Fruit fly (Drosophila melanogaster) whole organism, embryonic: ENCODE results near the gene CG5966.

Source experiments
- CG5180 ChIP-seq: fragments of 200-800 bp; sonication (Bioruptor generic); optimal IDR thresholded peaks from 3 replicates; lab custom pipeline; 2017; ENCODE audit warnings: missing biosample characterization, missing genetic modification characterization, mild to moderate bottlenecking, moderate library complexity, missing genetic modification reagents
- CG7928 ChIP-seq: fragments of 200-800 bp; sonication (Bioruptor generic); optimal IDR thresholded peaks from 2 replicates; lab custom pipeline; 2017; ENCODE audit warnings: missing biosample characterization, mild to moderate bottlenecking, missing genetic modification characterization
- D19A ChIP-seq: fragments of 200-800 bp; optimal IDR thresholded peaks from 3 replicates; lab custom pipeline; 2019; ENCODE audit warnings: missing biosample characterization, mild to moderate bottlenecking, missing genetic modification characterization, moderate library complexity
- salm ChIP-seq: fragments of 200-800 bp; sonication (Bioruptor generic); optimal IDR thresholded peaks from 2 replicates; lab custom pipeline; 2018; ENCODE audit warnings: missing biosample characterization, mild to moderate bottlenecking, missing genetic modification characterization
- tin ChIP-seq: fragments of 200-800 bp; sonication (Bioruptor generic); optimal IDR thresholded peaks from 3 replicates; lab custom pipeline; 2016; ENCODE audit warnings: missing biosample characterization, missing genetic modification characterization

CG5966 gene

DNA sequence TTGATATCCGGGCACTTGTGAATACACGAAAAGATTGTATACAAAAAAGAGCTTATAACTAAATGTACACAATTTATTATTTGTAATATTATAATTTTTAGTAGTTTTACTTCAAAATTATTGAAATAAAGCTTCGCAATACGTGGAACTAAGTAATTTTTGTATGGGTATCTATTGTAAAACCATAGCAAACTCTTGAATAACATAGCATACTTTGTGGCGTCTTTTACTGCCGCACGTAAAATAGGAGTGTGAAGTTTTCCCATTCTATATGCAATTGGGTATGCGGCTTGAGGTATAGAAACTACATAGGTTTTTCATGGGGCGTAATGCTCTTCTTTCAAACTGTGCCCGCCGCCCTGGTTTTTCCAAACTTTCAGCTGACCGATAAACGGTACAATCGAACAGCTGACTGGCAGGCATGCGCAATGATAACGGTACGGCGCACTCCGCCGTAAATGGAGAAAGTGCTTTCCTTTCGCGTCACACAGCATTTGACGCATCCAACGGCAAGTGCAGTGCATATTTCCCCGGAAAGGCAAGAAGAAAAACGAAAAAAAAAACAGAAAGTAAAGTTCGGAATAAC lies 50.9 kb downstream of the CG5966 start, which contains the start of gene CG5937 (continued):
- TF ChIP-seq salm (tag; lab: Kevin White, UChicago) (no peak), D19A (tag; lab: Kevin White, UChicago) (peak; percentile 5), tin (GFP tag; lab: Kevin White, UChicago) (peak; percentile 4), CG5180 (peak; percentile 33), CG7928 (GFP tag; lab: Kevin White, UChicago) (peak; percentile 63)
